Worm (Caenorhabditis elegans): ENCODE data around the gene srz-13.

The srz-13 gene

DNA sequence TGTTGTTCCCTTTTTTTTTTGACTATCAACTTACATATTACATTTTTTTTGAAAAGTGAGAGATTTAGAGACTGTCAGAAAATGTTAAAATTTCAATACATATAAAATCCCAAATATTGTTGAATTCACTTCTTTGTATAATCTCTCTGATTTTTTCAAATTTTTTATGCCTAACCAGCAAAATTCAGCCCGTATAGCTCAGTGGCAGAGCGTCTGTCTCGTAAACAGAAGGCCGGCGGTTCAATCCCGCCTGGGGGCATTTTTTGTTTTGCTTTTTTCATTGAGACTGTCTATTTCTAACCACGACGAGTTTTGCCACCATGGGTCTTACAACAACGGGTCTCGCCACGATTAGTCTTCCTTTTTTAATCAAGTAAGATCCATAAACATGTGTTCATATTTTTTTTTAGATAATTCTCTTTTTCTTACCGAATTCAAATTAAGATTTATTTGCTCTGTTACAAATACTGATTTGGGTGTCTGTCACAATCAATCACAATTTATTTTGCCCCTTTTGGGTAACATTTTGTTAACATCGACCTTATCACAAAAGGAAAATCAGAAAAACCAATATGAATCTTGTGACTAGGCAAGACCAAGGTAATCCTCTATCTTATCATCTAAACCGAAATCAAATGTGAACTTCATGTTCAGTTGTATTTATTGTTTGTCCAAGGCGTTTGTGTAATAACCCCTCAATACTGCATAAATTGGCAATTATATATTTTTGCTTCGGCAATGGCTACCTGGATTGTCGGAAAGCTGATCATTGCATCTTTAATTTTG lies 37.0 kb downstream of the srz-13 start, which contains the start of gene glc-1:
Gene glc-1 (plus strand): TSS at position 663 of the 786 bp plus-strand sequence.
- TF ChIP-seq F13H6.1 (tag; optimal IDR thresholded peaks at IDR 0.05) (no peak), elt-1 (tag; optimal IDR thresholded peaks at IDR 0.05) (no peak), sma-9 (GFP tag; optimal IDR thresholded peaks at IDR 0.05) (peak; percentile 36), sma-9 (tag; optimal IDR thresholded peaks at IDR 0.05) (no peak)

DNA sequence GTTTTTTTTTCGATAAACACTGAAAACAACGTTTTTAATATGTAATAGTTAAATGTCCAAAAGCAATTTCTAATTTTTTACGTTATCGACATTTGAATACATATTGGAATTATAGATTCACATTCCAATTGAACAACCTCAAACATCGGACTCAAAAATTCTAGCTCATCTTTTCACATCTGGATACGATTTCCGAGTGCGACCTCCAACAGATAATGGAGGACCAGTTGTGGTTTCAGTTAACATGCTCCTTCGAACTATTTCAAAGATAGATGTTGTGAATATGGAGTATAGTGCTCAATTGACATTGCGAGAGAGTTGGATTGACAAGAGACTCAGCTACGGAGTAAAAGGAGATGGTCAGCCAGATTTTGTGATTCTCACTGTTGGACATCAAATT lies 37.8 kb downstream of the srz-13 start:
- no peak for TF ChIP-seq aly-2 (tag; optimal IDR thresholded peaks at IDR 0.05)
- no peak for TF ChIP-seq zag-1 (tag; optimal IDR thresholded peaks at IDR 0.05)
- no peak for TF ChIP-seq dmd-4 (tag; optimal IDR thresholded peaks at IDR 0.05)
- no peak for TF ChIP-seq Y55F3AM.14 (GFP tag; optimal IDR thresholded peaks at IDR 0.05)
- TF ChIP-seq lin-11 (tag; optimal IDR thresholded peaks at IDR 0.05): no peak
- TF ChIP-seq unc-62 (GFP tag; optimal IDR thresholded peaks at IDR 0.05): no peak
- no peak for TF ChIP-seq sma-9 (GFP tag; optimal IDR thresholded peaks at IDR 0.05)
- TF ChIP-seq sma-9 (tag; optimal IDR thresholded peaks at IDR 0.05): no peak
- TF ChIP-seq nhr-237 (tag; optimal IDR thresholded peaks at IDR 0.05): no peak
- TF ChIP-seq nhr-23 (tag; optimal IDR thresholded peaks at IDR 0.05): no peak
- no peak for TF ChIP-seq lsy-2 (tag; optimal IDR thresholded peaks at IDR 0.05)
- no peak for TF ChIP-seq mab-5 (tag; optimal IDR thresholded peaks at IDR 0.05)
- TF ChIP-seq snpc-4 (tag; optimal IDR thresholded peaks at IDR 0.05): no peak

DNA sequence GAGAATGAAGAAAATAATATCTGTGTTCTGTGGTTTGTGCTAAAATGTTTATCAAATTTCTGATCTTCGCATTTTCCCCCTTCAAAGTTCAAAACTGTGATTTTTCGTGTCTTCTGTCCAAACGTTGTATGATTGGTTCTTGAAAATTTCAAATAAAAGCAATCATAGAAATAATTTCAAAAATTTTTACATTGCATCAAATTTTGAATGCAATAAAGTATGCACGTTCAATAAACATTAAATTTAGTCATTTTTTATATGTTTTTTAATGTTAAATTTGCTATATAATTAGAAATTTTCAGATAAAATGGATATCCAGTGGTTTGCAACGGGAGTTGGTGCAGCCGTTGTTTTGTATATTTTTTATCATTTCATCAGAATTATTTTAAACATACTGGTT lies 41.8 kb downstream of the srz-13 start, which contains the start of gene stdh-2:
Gene stdh-2 (plus strand): TSS at position 301 of the 400 bp plus-strand sequence.
- no peak for TF ChIP-seq sma-9 (GFP tag; optimal IDR thresholded peaks at IDR 0.05)
- no peak for TF ChIP-seq sma-9 (tag; optimal IDR thresholded peaks at IDR 0.05)
- no peak for TF ChIP-seq elt-1 (tag; optimal IDR thresholded peaks at IDR 0.05)
- no peak for TF ChIP-seq mab-5 (tag; optimal IDR thresholded peaks at IDR 0.05)

DNA sequence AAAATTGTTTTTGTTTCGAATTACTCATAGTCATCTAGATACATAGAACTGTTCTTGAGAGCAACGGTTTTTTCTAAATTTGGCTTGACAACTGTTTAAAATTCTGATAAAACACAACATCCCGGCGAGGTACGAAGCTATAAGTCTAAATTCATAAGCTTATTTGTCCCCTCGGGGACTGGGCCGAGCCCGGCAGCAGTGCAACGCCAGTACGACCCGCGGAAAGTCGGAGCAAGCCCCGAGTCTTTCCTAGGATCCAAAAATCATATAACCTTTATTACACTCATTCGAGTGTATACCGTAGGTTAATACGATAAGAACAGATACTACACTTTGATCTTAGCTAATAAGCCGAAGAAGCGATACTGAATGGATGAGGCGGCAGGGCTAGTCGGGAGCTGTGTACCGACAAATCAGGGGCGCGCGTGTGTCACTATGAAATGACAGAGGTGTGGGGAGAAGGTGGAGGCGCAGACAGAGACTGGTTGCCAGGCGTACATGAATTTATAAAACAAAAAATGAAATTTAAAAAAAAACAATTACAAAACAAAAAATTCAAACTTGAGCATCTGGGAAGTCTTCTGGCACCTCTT lies 43.4 kb downstream of the srz-13 start:
- TF ChIP-seq sem-4 (tag; optimal IDR thresholded peaks at IDR 0.05) (no peak), nhr-25 (tag; optimal IDR thresholded peaks at IDR 0.05) (no peak), snpc-4 (tag; optimal IDR thresholded peaks at IDR 0.05) (peak; percentile 21), sma-9 (GFP tag; optimal IDR thresholded peaks at IDR 0.05) (peak; percentile 1), sma-9 (tag; optimal IDR thresholded peaks at IDR 0.05) (no peak), Y55F3AM.14 (GFP tag; optimal IDR thresholded peaks at IDR 0.05) (no peak), egl-27 (tag; optimal IDR thresholded peaks at IDR 0.05) (no peak)

DNA sequence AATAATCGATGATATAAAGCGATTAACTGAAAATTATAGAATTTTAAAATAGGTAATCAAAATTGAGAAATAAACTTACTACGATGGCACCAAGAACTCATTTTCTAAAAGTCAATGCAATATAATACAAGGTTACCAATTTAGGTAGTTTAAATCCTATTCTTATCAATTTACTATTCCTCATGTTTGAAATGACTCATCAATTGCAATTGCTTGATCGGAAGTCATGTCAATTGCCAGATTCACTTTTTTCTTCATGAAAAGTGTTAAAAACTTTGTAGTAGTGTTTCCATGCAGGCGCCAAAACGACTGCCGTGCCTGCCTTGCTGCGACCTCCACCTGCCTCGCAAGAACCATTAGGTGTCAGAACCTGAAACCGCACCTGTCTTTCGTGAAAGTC lies 44.4 kb downstream of the srz-13 start, which contains the start of gene F11A5.13:
Gene F11A5.13 (minus strand): TSS at position 101 of the 400 bp plus-strand sequence.
- TF ChIP-seq nhr-77 (tag; optimal IDR thresholded peaks at IDR 0.05) (no peak), nhr-25 (tag; optimal IDR thresholded peaks at IDR 0.05) (no peak), sma-3 (GFP tag; optimal IDR thresholded peaks at IDR 0.05) (no peak), lsy-2 (tag; optimal IDR thresholded peaks at IDR 0.05) (no peak), elt-1 (tag; optimal IDR thresholded peaks at IDR 0.05) (no peak), unc-62 (GFP tag; optimal IDR thresholded peaks at IDR 0.05) (no peak), ZK546.5 (tag; optimal IDR thresholded peaks at IDR 0.05) (no peak), fos-1 (tag; optimal IDR thresholded peaks at IDR 0.05) (no peak), sem-4 (tag; optimal IDR thresholded peaks at IDR 0.05) (no peak), peb-1 (tag; optimal IDR thresholded peaks at IDR 0.05) (no peak), lin-13 (GFP tag; optimal IDR thresholded peaks at IDR 0.05) (no peak), snpc-4 (tag; optimal IDR thresholded peaks at IDR 0.05) (no peak), unc-39 (tag; optimal IDR thresholded peaks at IDR 0.05) (no peak), nhr-12 (tag; optimal IDR thresholded peaks at IDR 0.05) (no peak), nhr-23 (tag; optimal IDR thresholded peaks at IDR 0.05) (no peak), lin-39 (tag; optimal IDR thresholded peaks at IDR 0.05) (no peak), ztf-4 (tag; optimal IDR thresholded peaks at IDR 0.05) (no peak)

DNA sequence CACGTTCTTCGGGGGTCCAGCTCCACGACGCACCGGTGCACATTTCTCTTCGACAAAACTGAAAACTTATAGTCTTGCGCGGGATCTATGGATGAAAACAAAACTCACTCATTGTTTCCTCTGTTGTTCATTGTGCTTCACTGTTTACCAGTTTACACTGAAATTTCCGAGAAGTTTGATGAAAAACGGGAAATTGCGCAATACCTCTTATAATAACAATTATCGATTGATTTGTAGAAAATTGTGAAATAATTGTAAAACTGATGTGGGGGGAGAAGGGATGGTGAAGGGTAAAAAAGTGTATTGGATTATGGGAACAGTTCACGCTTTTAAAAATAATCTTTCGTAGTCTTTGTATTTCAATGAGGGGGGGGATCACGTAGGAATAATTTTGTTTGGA lies 47.2 kb downstream of the srz-13 start:
- TF ChIP-seq unc-55 (GFP tag; optimal IDR thresholded peaks at IDR 0.05): no peak
- TF ChIP-seq nhr-237 (tag; optimal IDR thresholded peaks at IDR 0.05): no peak
- TF ChIP-seq ceh-16 (tag; optimal IDR thresholded peaks at IDR 0.05): no peak
- no peak for TF ChIP-seq nhr-23 (tag; optimal IDR thresholded peaks at IDR 0.05)
- TF ChIP-seq gmeb-1 (tag; optimal IDR thresholded peaks at IDR 0.05): no peak
- TF ChIP-seq F13H6.1 (tag; optimal IDR thresholded peaks at IDR 0.05): no peak
- no peak for TF ChIP-seq Y55F3AM.14 (GFP tag; optimal IDR thresholded peaks at IDR 0.05)
- TF ChIP-seq aly-2 (tag; optimal IDR thresholded peaks at IDR 0.05): no peak
- no peak for TF ChIP-seq lin-39 (tag; optimal IDR thresholded peaks at IDR 0.05)
- no peak for TF ChIP-seq ceh-82 (tag; optimal IDR thresholded peaks at IDR 0.05)
- TF ChIP-seq elt-3 (tag; optimal IDR thresholded peaks at IDR 0.05): no peak
- TF ChIP-seq ztf-4 (tag; optimal IDR thresholded peaks at IDR 0.05): no peak
- no peak for TF ChIP-seq lin-11 (tag; optimal IDR thresholded peaks at IDR 0.05)
- no peak for TF ChIP-seq sem-4 (tag; optimal IDR thresholded peaks at IDR 0.05)

All from whole organism, L2 larva.